Fruit fly (Drosophila melanogaster): ENCODE results near the gene Npc2f.

The Npc2f gene

dm6 chr3R:24137311-24137945, at the start of gene Npc2f:
Gene Npc2f, plus strand, starts transcription at chr3R:24137895.
- TF ChIP-seq fru (GFP tag; optimal IDR thresholded peaks at IDR 0.05), result peak; percentile 72
- TF ChIP-seq brk (GFP tag; optimal IDR thresholded peaks at IDR 0.05), result no peak
- TF ChIP-seq Rel (GFP tag; optimal IDR thresholded peaks at IDR 0.05), result peak; percentile 54
- peak; percentile 77 for TF ChIP-seq Rel (tag; optimal IDR thresholded peaks at IDR 0.05)

- TF ChIP-seq lola (GFP tag; optimal IDR thresholded peaks at IDR 0.05), result no peak
- no peak for TF ChIP-seq Rel (GFP tag; optimal IDR thresholded peaks at IDR 0.05)
- TF ChIP-seq Rel (tag; optimal IDR thresholded peaks at IDR 0.05), result peak; percentile 5
These were observed 47.6 kb upstream of the Npc2f start for dm6 chr3R:24090143-24090542.

DNA sequence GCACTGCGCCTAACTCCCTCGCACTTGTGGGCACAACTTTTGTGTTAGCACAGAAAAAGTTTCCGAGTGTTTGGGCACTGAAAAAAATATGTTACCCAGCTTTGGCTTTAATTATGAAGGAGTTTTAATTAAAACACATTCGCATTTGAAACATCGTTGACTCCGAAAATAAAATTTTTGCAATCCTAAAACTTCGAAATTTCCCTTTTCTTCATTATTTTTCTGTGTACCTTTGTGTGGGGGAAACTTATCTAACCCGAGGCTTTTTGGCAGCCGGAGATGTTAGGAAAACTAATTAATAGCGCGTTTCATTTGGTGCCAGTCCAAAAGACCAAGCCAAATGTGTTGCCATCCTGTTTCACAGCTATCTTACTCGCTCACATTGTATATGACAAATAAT, 46.0 kb upstream of the Npc2f start:
- no peak for TF ChIP-seq h (GFP tag; optimal IDR thresholded peaks at IDR 0.05)
- TF ChIP-seq woc (GFP tag; optimal IDR thresholded peaks at IDR 0.05), result no peak
- TF ChIP-seq Sp1 (GFP tag; optimal IDR thresholded peaks at IDR 0.05), result no peak
- TF ChIP-seq OdsH (GFP tag; optimal IDR thresholded peaks at IDR 0.05), result no peak
- no peak for TF ChIP-seq usp (GFP tag; optimal IDR thresholded peaks at IDR 0.05)
- TF ChIP-seq fru (GFP tag; optimal IDR thresholded peaks at IDR 0.05), result no peak

DNA sequence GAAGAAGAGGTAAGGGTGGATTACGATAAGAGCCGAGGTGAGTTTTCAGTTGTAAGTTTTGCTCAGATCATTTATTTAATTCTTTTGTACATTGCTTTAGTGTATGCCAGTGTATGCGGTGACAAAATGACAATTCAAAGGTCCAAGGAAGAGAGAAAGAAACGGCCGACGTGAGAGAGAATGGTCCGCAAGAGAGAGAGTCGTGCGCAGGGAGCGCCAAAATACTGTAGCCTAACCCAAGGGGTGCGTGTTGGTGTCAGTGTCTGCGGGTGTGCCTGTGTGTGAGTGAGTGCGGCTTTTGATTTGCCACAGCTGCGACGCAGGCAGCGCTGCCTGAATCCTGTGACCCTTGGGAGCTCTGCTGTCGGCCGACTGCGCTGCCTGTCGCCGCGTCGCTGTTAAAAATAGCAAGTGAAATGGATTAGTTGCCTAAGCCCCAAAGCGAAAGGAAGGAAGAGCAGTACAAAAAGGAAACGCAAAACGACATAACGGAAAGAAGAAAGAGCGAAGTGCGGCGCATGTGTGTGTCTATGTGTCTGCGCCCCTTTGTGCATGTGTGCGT, 45.0 kb upstream of the Npc2f start:
- TF ChIP-seq dsf (GFP tag; optimal IDR thresholded peaks at IDR 0.05; ENCODE audit: borderline replicate concordance), result no peak
- TF ChIP-seq psq (GFP tag; optimal IDR thresholded peaks at IDR 0.05), result peak; percentile 61
- TF ChIP-seq dl (GFP tag; optimal IDR thresholded peaks at IDR 0.05; ENCODE audit: insufficient read depth in 1 of 2, partially characterized antibody in 2 of 2), result no peak
- no peak for TF ChIP-seq Vsx2 (GFP tag; optimal IDR thresholded peaks at IDR 0.05; ENCODE audit: partially characterized antibody)
- TF ChIP-seq foxo (GFP tag; optimal IDR thresholded peaks at IDR 0.05), result no peak
- TF ChIP-seq Rel (GFP tag; optimal IDR thresholded peaks at IDR 0.05), result no peak
- TF ChIP-seq Rel (tag; optimal IDR thresholded peaks at IDR 0.05), result no peak
- no peak for TF ChIP-seq woc (GFP tag; optimal IDR thresholded peaks at IDR 0.05)

dm6 chr3R:24093430-24093829, 44.3 kb upstream of the Npc2f start:
- TF ChIP-seq fru (GFP tag; optimal IDR thresholded peaks at IDR 0.05), result no peak
- TF ChIP-seq CG9705 (GFP tag; optimal IDR thresholded peaks at IDR 0.05), result no peak

DNA sequence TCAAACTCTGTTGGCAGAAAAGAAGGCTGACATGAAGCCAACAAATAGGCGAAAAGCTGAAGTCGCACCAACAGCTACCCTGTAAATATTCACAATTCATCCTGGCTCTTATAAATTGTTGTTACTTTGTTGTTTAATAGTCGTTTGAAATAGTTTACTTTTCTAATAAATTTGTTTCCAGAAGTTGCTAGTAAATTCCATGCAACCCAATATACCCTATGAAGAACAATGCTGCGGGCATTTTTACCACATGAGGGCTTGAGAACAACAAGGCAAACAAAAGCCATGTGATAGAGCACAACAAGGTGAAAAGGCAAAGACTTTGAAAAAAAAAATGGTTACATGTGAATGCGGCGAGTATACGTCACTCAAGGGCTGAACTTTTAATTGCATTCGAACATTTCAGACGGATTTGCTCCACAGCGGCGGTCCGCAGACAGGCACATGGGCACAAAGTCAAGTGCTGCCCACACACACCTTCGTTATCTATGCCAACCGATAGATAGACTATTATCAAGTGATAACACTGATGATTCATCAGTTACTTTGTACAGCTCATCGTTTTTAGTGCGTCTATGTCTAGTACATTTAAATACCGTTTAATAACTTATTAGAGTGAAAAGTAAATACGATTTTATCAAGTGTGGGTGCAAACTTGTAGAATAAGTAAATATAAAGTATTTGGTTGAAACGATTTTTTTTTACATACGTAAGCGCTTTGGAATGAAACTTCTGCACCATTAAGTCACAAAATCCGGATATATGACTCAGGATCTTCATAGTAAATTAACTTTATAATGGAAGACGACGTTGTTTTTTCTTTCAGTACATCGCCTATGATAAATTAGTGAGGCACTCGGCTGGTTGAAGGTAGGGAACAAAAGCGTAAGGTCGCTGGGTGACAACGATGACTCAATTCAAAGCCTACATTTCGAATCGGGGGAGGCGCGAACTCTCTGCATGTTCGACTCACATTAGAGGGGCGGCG, 38.4 kb upstream of the Npc2f start:
- TF ChIP-seq Dif (GFP tag; optimal IDR thresholded peaks at IDR 0.05; ENCODE audit: partially characterized antibody) (no peak), pan (optimal IDR thresholded peaks at IDR 0.05) (peak; percentile 31), CG32264 (GFP tag; optimal IDR thresholded peaks at IDR 0.05) (peak; percentile 39), Mio (GFP tag; optimal IDR thresholded peaks at IDR 0.05) (no peak), Abd-B (GFP tag; optimal IDR thresholded peaks at IDR 0.05) (no peak), CrebA (GFP tag; optimal IDR thresholded peaks at IDR 0.05; ENCODE audit: borderline replicate concordance) (no peak), rgr (GFP tag; optimal IDR thresholded peaks at IDR 0.05) (peak; percentile 81), psq (GFP tag; optimal IDR thresholded peaks at IDR 0.05) (peak; percentile 62), Vsx2 (GFP tag; optimal IDR thresholded peaks at IDR 0.05; ENCODE audit: partially characterized antibody) (no peak), woc (GFP tag; optimal IDR thresholded peaks at IDR 0.05) (peak; percentile 60), jim (GFP tag; optimal IDR thresholded peaks at IDR 0.05) (no peak), dl (GFP tag; optimal IDR thresholded peaks at IDR 0.05; ENCODE audit: insufficient read depth in 1 of 2, partially characterized antibody in 2 of 2) (no peak), Dfd (GFP tag; optimal IDR thresholded peaks at IDR 0.05) (no peak), CG9705 (GFP tag; optimal IDR thresholded peaks at IDR 0.05) (no peak), dsf (GFP tag; optimal IDR thresholded peaks at IDR 0.05; ENCODE audit: borderline replicate concordance) (no peak), foxo (GFP tag; optimal IDR thresholded peaks at IDR 0.05) (peak; percentile 5 to 76), Hnf4 (GFP tag; optimal IDR thresholded peaks at IDR 0.05) (peak; percentile 5), lola (GFP tag; optimal IDR thresholded peaks at IDR 0.05) (no peak), fru (GFP tag; optimal IDR thresholded peaks at IDR 0.05) (peak; percentile 70), Hr83 (GFP tag; optimal IDR thresholded peaks at IDR 0.05; ENCODE audit: poor library complexity, severe bottlenecking) (no peak), h (GFP tag; optimal IDR thresholded peaks at IDR 0.05) (peak; percentile 81), Rel (GFP tag; optimal IDR thresholded peaks at IDR 0.05) (no peak), Rel (tag; optimal IDR thresholded peaks at IDR 0.05) (no peak), tai (GFP tag; optimal IDR thresholded peaks at IDR 0.05) (peak; percentile 26), Hr78 (GFP tag; optimal IDR thresholded peaks at IDR 0.05) (no peak), Jra (GFP tag; optimal IDR thresholded peaks at IDR 0.05) (no peak), Sp1 (GFP tag; optimal IDR thresholded peaks at IDR 0.05) (peak; percentile 49), brk (GFP tag; optimal IDR thresholded peaks at IDR 0.05) (no peak), usp (GFP tag; optimal IDR thresholded peaks at IDR 0.05) (no peak), br (GFP tag; optimal IDR thresholded peaks at IDR 0.05) (peak; percentile 73), sage (GFP tag; optimal IDR thresholded peaks at IDR 0.05) (no peak), sv (GFP tag; optimal IDR thresholded peaks at IDR 0.05) (peak; percentile 83)
